Worm (Caenorhabditis elegans) whole organism, young adult: ENCODE data around the gene rfc-1.
A peak's percentile ranks its signal among the peaks of the same experiment; 100 is the strongest.

Experiments used
- C17E4.6 ChIP-seq: fragments of 200-800 bp; sonication (Bioruptor generic); IDR thresholded peaks from 2 replicates; pipeline ENCODE4 v1.3.6; 2022; ENCODE audit warnings: missing genetic modification reagents, missing genetic modification characterization, missing compliant biosample characterization
- D2030.7 ChIP-seq: fragments of 200-800 bp; sonication (Bioruptor generic); IDR thresholded peaks from 2 replicates; pipeline ENCODE4 v1.3.6; 2022; ENCODE audit warnings: missing genetic modification reagents, missing genetic modification characterization, missing compliant biosample characterization
- F22D6.2 ChIP-seq: sonication (generic microtip); optimal IDR thresholded peaks from 2 replicates; lab custom pipeline; 2016; ENCODE audit warnings: mild to moderate bottlenecking, missing genetic modification characterization, missing compliant biosample characterization
- F23B12.7 ChIP-seq: sonication (generic microtip); optimal IDR thresholded peaks from 2 replicates; lab custom pipeline; 2017; ENCODE audit warnings: missing genetic modification characterization, mild to moderate bottlenecking, missing compliant biosample characterization, antibody characterized with exemption, moderate library complexity; ENCODE audit not compliant: insufficient read depth
- F33H1.4 ChIP-seq: fragments of 200-800 bp; sonication (Bioruptor generic); IDR thresholded peaks from 2 replicates; pipeline ENCODE4 v1.3.6; 2022; ENCODE audit warnings: missing genetic modification reagents, missing genetic modification characterization, missing compliant biosample characterization
- F37B4.10 ChIP-seq: fragments of 200-800 bp; sonication (Bioruptor generic); IDR thresholded peaks from 2 replicates; pipeline ENCODE4 v1.3.6; 2022; ENCODE audit warnings: missing genetic modification characterization, missing compliant biosample characterization
- F52B5.7 ChIP-seq: sonication (generic microtip); optimal IDR thresholded peaks from 2 replicates; lab custom pipeline; 2016; ENCODE audit warnings: mild to moderate bottlenecking, missing genetic modification characterization, missing compliant biosample characterization
- F57A8.1 ChIP-seq: fragments of 200-800 bp; sonication (Bioruptor generic); optimal IDR thresholded peaks from 2 replicates; lab custom pipeline; 2018; ENCODE audit warnings: mild to moderate bottlenecking, missing genetic modification characterization, moderate library complexity, missing compliant biosample characterization
- Y53G8AR.9 ChIP-seq: fragments of 200-800 bp; sonication (Bioruptor generic); conservative IDR thresholded peaks from 2 replicates; pipeline ENCODE4 v1.3.6; 2022; ENCODE audit warnings: missing genetic modification reagents, missing genetic modification characterization, missing compliant biosample characterization
- Y67H2A.10 ChIP-seq: fragments of 200-800 bp; sonication (Bioruptor generic); conservative IDR thresholded peaks from 2 replicates; pipeline ENCODE4 v1.3.6; 2022; ENCODE audit warnings: missing genetic modification reagents, missing genetic modification characterization, missing compliant biosample characterization
- akir-1 ChIP-seq: fragments of 200-800 bp; sonication (Bioruptor generic); optimal IDR thresholded peaks from 2 replicates; lab custom pipeline; 2018; ENCODE audit warnings: mild to moderate bottlenecking, missing genetic modification characterization, moderate library complexity, missing compliant biosample characterization
- aptf-3 ChIP-seq: fragments of 200-800 bp; sonication (Bioruptor generic); IDR thresholded peaks from 2 replicates; pipeline ENCODE4 v1.3.6; 2022; ENCODE audit warnings: missing genetic modification characterization, missing compliant biosample characterization
- attf-3 ChIP-seq: fragments of 200-800 bp; sonication (Bioruptor generic); conservative IDR thresholded peaks from 2 replicates; pipeline ENCODE4 v1.3.6; 2022; ENCODE audit warnings: missing genetic modification reagents, missing genetic modification characterization, missing compliant biosample characterization
- ceh-27 ChIP-seq: fragments of 200-800 bp; sonication (Bioruptor generic); optimal IDR thresholded peaks from 2 replicates; lab custom pipeline; 2018; ENCODE audit warnings: mild to moderate bottlenecking, missing genetic modification characterization, moderate library complexity, missing compliant biosample characterization
- ceh-91 ChIP-seq: fragments of 200-800 bp; sonication (Bioruptor generic); IDR thresholded peaks from 2 replicates; pipeline ENCODE4 v1.3.6; 2022; ENCODE audit warnings: missing genetic modification reagents, missing genetic modification characterization, missing compliant biosample characterization
- die-1 ChIP-seq: sonication (generic microtip); optimal IDR thresholded peaks from 2 replicates; lab custom pipeline; 2016; ENCODE audit warnings: missing genotype, mild to moderate bottlenecking, missing genetic modification characterization, missing compliant biosample characterization
- dox-1 ChIP-seq: fragments of 200-800 bp; sonication (Bioruptor generic); IDR thresholded peaks from 2 replicates; pipeline ENCODE4 v1.3.6; 2022; ENCODE audit warnings: missing genetic modification reagents, missing genetic modification characterization, missing compliant biosample characterization
- egl-18 ChIP-seq: fragments of 200-800 bp; sonication (Bioruptor generic); IDR thresholded peaks from 2 replicates; pipeline ENCODE4 v1.3.6; 2022; ENCODE audit warnings: missing genetic modification reagents, missing genetic modification characterization, missing compliant biosample characterization
- ets-4 ChIP-seq: fragments of 200-800 bp; sonication (Bioruptor generic); optimal IDR thresholded peaks from 2 replicates; lab custom pipeline; 2018; ENCODE audit warnings: mild to moderate bottlenecking, missing genetic modification characterization, missing compliant biosample characterization
- fkh-3 ChIP-seq: sonication (generic microtip); optimal IDR thresholded peaks from 2 replicates; lab custom pipeline; 2016; ENCODE audit warnings: mild to moderate bottlenecking, missing genetic modification characterization, missing compliant biosample characterization
- him-1 ChIP-seq: sonication (generic microtip); optimal IDR thresholded peaks from 2 replicates; lab custom pipeline; 2016; ENCODE audit warnings: missing genotype, missing genetic modification reagents, missing genetic modification characterization, missing compliant biosample characterization
- hlh-12 ChIP-seq: sonication (generic microtip); optimal IDR thresholded peaks from 2 replicates; lab custom pipeline; 2016; ENCODE audit warnings: missing genetic modification characterization, missing compliant biosample characterization
- hmg-20 ChIP-seq: fragments of 200-800 bp; sonication (Bioruptor generic); IDR thresholded peaks from 2 replicates; pipeline ENCODE4 v1.3.6; 2022; ENCODE audit warnings: missing genetic modification reagents, missing genetic modification characterization, missing compliant biosample characterization
- lag-1 ChIP-seq: fragments of 200-800 bp; sonication (Bioruptor generic); IDR thresholded peaks from 2 replicates; pipeline ENCODE4 v1.3.6; 2022; ENCODE audit warnings: missing genetic modification reagents, missing genetic modification characterization, missing compliant biosample characterization
- let-526 ChIP-seq: fragments of 200-800 bp; sonication (Bioruptor generic); IDR thresholded peaks from 2 replicates; pipeline ENCODE4 v1.3.6; 2022; ENCODE audit warnings: missing genetic modification reagents, missing genetic modification characterization, missing compliant biosample characterization
- lin-26 ChIP-seq: fragments of 200-800 bp; sonication (Bioruptor generic); IDR thresholded peaks from 2 replicates; pipeline ENCODE4 v1.3.6; 2022; ENCODE audit warnings: missing genetic modification reagents, missing genetic modification characterization, missing compliant biosample characterization
- madf-6 ChIP-seq: fragments of 200-800 bp; sonication (Bioruptor generic); IDR thresholded peaks from 2 replicates; pipeline ENCODE4 v1.3.6; 2022; ENCODE audit warnings: missing genetic modification reagents, missing genetic modification characterization, missing compliant biosample characterization
- mel-28 ChIP-seq: sonication (generic microtip); optimal IDR thresholded peaks from 2 replicates; lab custom pipeline; 2016; ENCODE audit warnings: borderline replicate concordance, mild to moderate bottlenecking, missing genetic modification characterization, missing compliant biosample characterization
- mxl-1 ChIP-seq: sonication (generic microtip); optimal IDR thresholded peaks from 2 replicates; lab custom pipeline; 2016; ENCODE audit warnings: missing genetic modification characterization, missing compliant biosample characterization
- nfya-1 ChIP-seq: sonication (generic microtip); optimal IDR thresholded peaks from 2 replicates; lab custom pipeline; 2017; ENCODE audit warnings: antibody characterized with exemption, missing compliant biosample characterization, missing genetic modification characterization, borderline replicate concordance; ENCODE audit not compliant: insufficient read depth
- nfya-2 ChIP-seq: fragments of 200-800 bp; sonication (Bioruptor generic); IDR thresholded peaks from 2 replicates; pipeline ENCODE4 v1.3.6; 2022; ENCODE audit warnings: missing genetic modification reagents, missing genetic modification characterization, missing compliant biosample characterization
- nfyb-1 ChIP-seq: fragments of 200-800 bp; sonication (Bioruptor generic); IDR thresholded peaks from 2 replicates; pipeline ENCODE4 v1.3.6; 2022; ENCODE audit warnings: missing genetic modification reagents, missing genetic modification characterization, missing compliant biosample characterization
- pha-4 ChIP-seq: fragments of 150-350 bp; sonication (generic microtip); optimal IDR thresholded peaks from 2 replicates; lab custom pipeline; 2014; ENCODE audit warnings: missing biosample characterization, missing genetic modification reagents, missing genetic modification characterization
- sea-2 ChIP-seq: fragments of 200-800 bp; sonication (Bioruptor generic); IDR thresholded peaks from 2 replicates; pipeline ENCODE4 v1.3.6; 2022; ENCODE audit warnings: missing genetic modification characterization, missing compliant biosample characterization
- snpc-1.3 ChIP-seq: sonication (generic microtip); optimal IDR thresholded peaks from 2 replicates; lab custom pipeline; 2017; ENCODE audit warnings: missing genetic modification characterization, mild to moderate bottlenecking, missing compliant biosample characterization, antibody characterized with exemption, moderate library complexity, missing genotype, missing genetic modification reagents; ENCODE audit not compliant: insufficient read depth
- snpc-4 ChIP-seq, 5 experiments: fragments of 150-350 bp in 1 of 5; sonication (generic microtip) in 4 of 5; optimal IDR thresholded peaks; 2 replicates each; lab custom pipeline; 2014 to 2018; ENCODE audit warnings: missing genetic modification characterization in 5 of 5, missing biosample characterization in 3 of 5, antibody characterized with exemption in 2 of 5, mild to moderate bottlenecking in 2 of 5, missing compliant biosample characterization in 2 of 5, missing genotype in 2 of 5, moderate library complexity in 2 of 5, missing genetic modification reagents in 1 of 5
- tbp1 ChIP-seq: fragments of 200-800 bp; sonication (Bioruptor generic); optimal IDR thresholded peaks from 2 replicates; lab custom pipeline; 2018; ENCODE audit warnings: mild to moderate bottlenecking, missing genetic modification characterization, missing compliant biosample characterization
- tbx-9 ChIP-seq: sonication (generic microtip); optimal IDR thresholded peaks from 2 replicates; lab custom pipeline; 2016; ENCODE audit warnings: borderline replicate concordance, missing genetic modification characterization, inconsistent platforms, missing compliant biosample characterization
- tlf-1 ChIP-seq: fragments of 200-800 bp; sonication (Bioruptor generic); optimal IDR thresholded peaks from 2 replicates; lab custom pipeline; 2018; ENCODE audit warnings: mild to moderate bottlenecking, missing genetic modification characterization, missing compliant biosample characterization
- unc-62 ChIP-seq: fragments of 150-350 bp; optimal IDR thresholded peaks from 2 replicates; lab custom pipeline; 2014; ENCODE audit warnings: missing biosample characterization, missing genetic modification reagents, missing genetic modification characterization
- ztf-25 ChIP-seq: fragments of 200-800 bp; sonication (Bioruptor generic); IDR thresholded peaks from 2 replicates; pipeline ENCODE4 v1.3.6; 2022; ENCODE audit warnings: missing genetic modification reagents, missing genetic modification characterization, missing compliant biosample characterization

rfc-1 gene

DNA sequence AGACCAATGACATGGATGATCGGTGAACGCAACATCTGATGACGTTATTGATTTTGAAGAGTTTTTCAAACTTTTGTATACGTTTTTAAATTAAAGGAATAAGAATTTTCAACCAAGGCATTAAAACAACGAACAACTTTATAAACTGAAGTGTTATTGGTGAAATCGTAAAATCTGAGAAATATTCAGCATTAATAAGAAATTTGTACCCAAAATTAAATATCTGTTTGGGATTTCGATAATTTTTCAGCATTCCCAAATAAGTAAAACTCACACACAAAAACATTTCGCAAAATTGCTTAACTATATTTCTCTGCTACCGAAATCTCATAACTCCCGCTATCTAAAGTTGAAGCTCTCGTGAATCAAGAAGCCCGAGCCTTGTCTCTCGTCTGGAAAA is 13.8 kb upstream of the rfc-1 start:
- TF ChIP-seq nfyb-1 (GFP tag; lab: Robert Waterston, UW) (no peak), C17E4.6 (GFP tag; lab: Robert Waterston, UW) (no peak), snpc-1.3 (tag; lab: Kevin White, UChicago) (no peak), madf-6 (GFP tag; lab: Robert Waterston, UW) (no peak), egl-18 (GFP tag; lab: Robert Waterston, UW) (no peak), Y53G8AR.9 (GFP tag; lab: Robert Waterston, UW) (no peak), hlh-12 (tag; lab: Kevin White, UChicago) (no peak), D2030.7 (GFP tag; lab: Robert Waterston, UW) (no peak)
- TF ChIP-seq, all 124 proteins: peak for 0

- TF ChIP-seq ztf-25 (GFP tag; lab: Robert Waterston, UW) (no peak), nfya-2 (GFP tag; lab: Robert Waterston, UW) (no peak), F37B4.10 (no peak), pha-4 (tag; lab: Kevin White, UChicago) (no peak), F23B12.7 (tag; lab: Kevin White, UChicago) (no peak), mxl-1 (tag; lab: Kevin White, UChicago) (no peak)
Observed at ce11 chrV:14658131-14658530, 12.4 kb upstream of the rfc-1 start, which contains the start of gene slc-25A29. TSS of gene slc-25A29 (minus strand) at chrV:14658175.

ce11 chrV:14656970-14657369 is 11.2 kb upstream of the rfc-1 start:
- TF ChIP-seq let-526 (no peak), lin-26 (GFP tag; lab: Robert Waterston, UW) (peak; percentile 16; the same call in 1 of the 2 replicates)

- no peak for TF ChIP-seq him-1
- TF ChIP-seq C17E4.6 (GFP tag; lab: Robert Waterston, UW), result no peak
- no peak for TF ChIP-seq akir-1 (GFP tag; lab: Kevin White, UChicago)
- TF ChIP-seq fkh-3, result no peak
- no peak for TF ChIP-seq ets-4 (GFP tag; lab: Kevin White, UChicago)
- no peak for TF ChIP-seq snpc-4 (GFP tag; optimal IDR thresholded peaks at IDR 0.05; lab: Kevin White, UChicago)
- no peak for TF ChIP-seq snpc-4 (tag; optimal IDR thresholded peaks at IDR 0.05; lab: Kevin White, UChicago)
- no peak for TF ChIP-seq Y53G8AR.9 (GFP tag; lab: Robert Waterston, UW)
- no peak for TF ChIP-seq F22D6.2 (tag; lab: Kevin White, UChicago)
- no peak for TF ChIP-seq nfya-1
- no peak for TF ChIP-seq lin-26 (GFP tag; lab: Robert Waterston, UW)
- TF ChIP-seq dox-1 (GFP tag; lab: Robert Waterston, UW), result no peak
- TF ChIP-seq unc-62 (GFP tag; lab: Kevin White, UChicago), result no peak
- TF ChIP-seq Y67H2A.10 (GFP tag; lab: Robert Waterston, UW), result no peak
- no peak for TF ChIP-seq F57A8.1 (GFP tag; lab: Kevin White, UChicago)
- no peak for TF ChIP-seq attf-3
- TF ChIP-seq tbx-9 (tag; lab: Kevin White, UChicago), result no peak
- no peak for TF ChIP-seq F33H1.4
Observed at ce11 chrV:14655689-14656088, 9.9 kb upstream of the rfc-1 start.

- no peak for TF ChIP-seq F52B5.7
- TF ChIP-seq ceh-27 (GFP tag; lab: Kevin White, UChicago), result no peak
- no peak for TF ChIP-seq ceh-91 (GFP tag; lab: Robert Waterston, UW)
- no peak for TF ChIP-seq tlf-1 (GFP tag; lab: Kevin White, UChicago)
- no peak for TF ChIP-seq tbp1 (GFP tag; lab: Kevin White, UChicago)
- no peak for TF ChIP-seq nfyb-1 (GFP tag; lab: Robert Waterston, UW)
- no peak for TF ChIP-seq die-1
- TF ChIP-seq lag-1 (GFP tag; lab: Robert Waterston, UW), result no peak
- TF ChIP-seq aptf-3, result no peak
- TF ChIP-seq hmg-20 (GFP tag; lab: Robert Waterston, UW), result no peak
- TF ChIP-seq sea-2, result no peak
- TF ChIP-seq F57A8.1 (GFP tag; lab: Kevin White, UChicago), result no peak
- no peak for TF ChIP-seq snpc-1.3 (tag; lab: Kevin White, UChicago)
- TF ChIP-seq mel-28 (tag; lab: Kevin White, UChicago), result no peak
Observed at ce11 chrV:14650631-14651030, 4.9 kb upstream of the rfc-1 start.
